Worm (Caenorhabditis elegans): Measurements from ENCODE around the gene lmtr-5.

Gene lmtr-5

ce11 chrIII:3161600-3161999 lies 21.9 kb upstream of the lmtr-5 start:
- TF ChIP-seq sma-3 (GFP tag; optimal IDR thresholded peaks at IDR 0.05), result peak; percentile 1
- peak; percentile 78 for TF ChIP-seq blmp-1 (tag; optimal IDR thresholded peaks at IDR 0.05; ENCODE audit: insufficient read depth)
- no peak for TF ChIP-seq nhr-11 (tag; optimal IDR thresholded peaks at IDR 0.05)
- TF ChIP-seq nhr-25 (tag; optimal IDR thresholded peaks at IDR 0.05), result peak; percentile 77

ce11 chrIII:3163448-3163847 lies 20.0 kb upstream of the lmtr-5 start:
- TF ChIP-seq ztf-11 (tag; optimal IDR thresholded peaks at IDR 0.05) (no peak), crh-2 (tag; optimal IDR thresholded peaks at IDR 0.05) (no peak), gmeb-1 (tag; optimal IDR thresholded peaks at IDR 0.05) (no peak), lin-11 (tag; optimal IDR thresholded peaks at IDR 0.05) (no peak), nhr-21 (tag; optimal IDR thresholded peaks at IDR 0.05) (no peak), alr-1 (tag; optimal IDR thresholded peaks at IDR 0.05) (no peak), nhr-6 (tag; optimal IDR thresholded peaks at IDR 0.05) (no peak), ceh-82 (tag; optimal IDR thresholded peaks at IDR 0.05) (no peak), mab-5 (tag; optimal IDR thresholded peaks at IDR 0.05) (no peak), aly-2 (tag; optimal IDR thresholded peaks at IDR 0.05) (no peak), nhr-23 (tag; optimal IDR thresholded peaks at IDR 0.05) (no peak)

- TF ChIP-seq unc-62 (GFP tag; optimal IDR thresholded peaks at IDR 0.05) (no peak), ceh-16 (tag; optimal IDR thresholded peaks at IDR 0.05) (no peak), elt-3 (tag; optimal IDR thresholded peaks at IDR 0.05) (no peak), nhr-25 (tag; optimal IDR thresholded peaks at IDR 0.05) (no peak), ztf-4 (tag; optimal IDR thresholded peaks at IDR 0.05) (no peak), C34F6.9 (tag; optimal IDR thresholded peaks at IDR 0.05) (no peak), Y55F3AM.14 (GFP tag; optimal IDR thresholded peaks at IDR 0.05) (no peak), zag-1 (tag; optimal IDR thresholded peaks at IDR 0.05) (no peak), nhr-77 (tag; optimal IDR thresholded peaks at IDR 0.05) (no peak)
Measured at ce11 chrIII:3165309-3165708, 18.2 kb upstream of the lmtr-5 start, which contains the start of gene R148.5. R148.5 (plus strand) TSS chrIII:3165639.

- TF ChIP-seq elt-3 (tag; optimal IDR thresholded peaks at IDR 0.05), result no peak
- TF ChIP-seq sma-9 (GFP tag; optimal IDR thresholded peaks at IDR 0.05), result no peak
- TF ChIP-seq sma-9 (tag; optimal IDR thresholded peaks at IDR 0.05), result no peak
- TF ChIP-seq ztf-11 (tag; optimal IDR thresholded peaks at IDR 0.05), result no peak
- TF ChIP-seq snpc-4 (tag; optimal IDR thresholded peaks at IDR 0.05), result no peak
Measured at ce11 chrIII:3169279-3169678, 14.2 kb upstream of the lmtr-5 start.

DNA sequence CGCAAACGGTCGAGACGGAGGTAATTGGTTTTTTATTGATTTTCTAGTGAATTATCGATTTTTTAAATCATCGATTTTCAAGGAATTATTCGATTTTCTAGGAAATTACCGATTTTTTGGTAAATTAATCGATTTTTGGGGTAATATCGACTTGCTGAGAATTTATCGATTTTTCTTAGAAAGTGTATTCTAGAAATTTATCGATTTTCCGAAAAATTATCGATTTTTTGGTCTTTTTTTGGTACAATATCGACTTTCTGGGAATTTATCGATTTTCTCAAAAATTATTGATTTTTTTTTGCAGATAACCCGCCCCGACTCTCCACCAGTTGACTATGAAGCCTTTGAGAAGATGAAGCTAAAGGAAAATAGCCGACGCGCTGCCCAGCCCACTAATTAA lies 12.9 kb upstream of the lmtr-5 start:
- TF ChIP-seq nhr-77 (tag; optimal IDR thresholded peaks at IDR 0.05), result no peak
- no peak for TF ChIP-seq peb-1 (tag; optimal IDR thresholded peaks at IDR 0.05)
- TF ChIP-seq skn-1 (tag; optimal IDR thresholded peaks at IDR 0.05), result no peak

DNA sequence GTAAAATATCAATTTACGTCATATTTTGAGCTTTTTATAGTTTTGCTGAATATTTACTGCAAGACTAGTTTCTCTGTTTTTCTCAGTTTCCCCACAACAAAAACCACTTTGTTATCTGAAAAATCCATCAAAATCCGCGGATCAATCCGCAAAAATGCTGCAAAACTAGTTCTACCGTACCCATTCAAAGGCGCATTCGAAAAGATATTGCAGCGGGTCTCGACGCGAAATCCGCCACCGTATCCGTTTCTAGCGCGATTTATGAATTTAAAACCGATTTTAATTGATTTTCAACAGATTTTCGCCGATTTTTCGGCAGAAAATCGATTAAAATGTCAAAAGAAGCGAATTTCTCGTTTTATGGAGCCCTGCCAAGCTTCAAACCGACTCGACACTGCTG lies 12.1 kb upstream of the lmtr-5 start, which contains the start of gene R148.4:
TSS of gene R148.4 (plus strand) at position 211 of the 400 bp plus-strand sequence.
- TF ChIP-seq nhr-77 (tag; optimal IDR thresholded peaks at IDR 0.05) (no peak), zag-1 (tag; optimal IDR thresholded peaks at IDR 0.05) (no peak), nhr-6 (tag; optimal IDR thresholded peaks at IDR 0.05) (no peak), R02D3.7 (tag; optimal IDR thresholded peaks at IDR 0.05) (no peak), peb-1 (tag; optimal IDR thresholded peaks at IDR 0.05) (no peak), mdl-1 (tag; optimal IDR thresholded peaks at IDR 0.05) (no peak), lsy-2 (tag; optimal IDR thresholded peaks at IDR 0.05) (no peak), C34F6.9 (tag; optimal IDR thresholded peaks at IDR 0.05) (no peak), unc-55 (GFP tag; optimal IDR thresholded peaks at IDR 0.05) (no peak)

DNA sequence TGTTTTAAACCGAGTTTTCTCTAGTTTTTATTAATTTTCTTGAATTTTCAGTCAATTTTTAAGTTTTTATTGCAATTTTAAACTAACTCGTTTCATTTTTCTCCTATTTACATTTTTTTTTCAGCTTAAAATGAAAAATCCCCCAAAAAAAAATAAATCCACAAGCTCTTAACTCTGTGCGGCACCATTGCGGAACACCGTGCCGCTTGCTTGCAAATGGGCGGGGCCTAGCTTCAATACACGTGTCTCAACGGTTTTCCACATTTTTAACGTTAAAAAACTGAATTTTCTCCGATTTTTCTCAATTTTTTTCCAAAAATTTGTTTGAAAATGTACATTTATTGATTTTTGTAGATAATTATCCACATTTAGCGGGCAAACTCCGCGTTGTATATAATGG lies 8.5 kb upstream of the lmtr-5 start, which contains the start of gene R148.3:
TSS of gene R148.3 (plus strand) at position 347 of the 400 bp plus-strand sequence.
- TF ChIP-seq nhr-23 (tag; optimal IDR thresholded peaks at IDR 0.05) (no peak), ceh-16 (tag; optimal IDR thresholded peaks at IDR 0.05) (no peak), lin-11 (tag; optimal IDR thresholded peaks at IDR 0.05) (peak; percentile 36), mdl-1 (tag; optimal IDR thresholded peaks at IDR 0.05) (peak in 1 of 2 experiments; percentile 24), sma-3 (GFP tag; optimal IDR thresholded peaks at IDR 0.05) (peak; percentile 17), snpc-4 (tag; optimal IDR thresholded peaks at IDR 0.05) (peak; percentile 15), zag-1 (tag; optimal IDR thresholded peaks at IDR 0.05) (no peak), peb-1 (tag; optimal IDR thresholded peaks at IDR 0.05) (no peak), fos-1 (tag; optimal IDR thresholded peaks at IDR 0.05) (no peak), C34F6.9 (tag; optimal IDR thresholded peaks at IDR 0.05) (peak; percentile 21), unc-55 (GFP tag; optimal IDR thresholded peaks at IDR 0.05) (peak; percentile 52), sma-9 (GFP tag; optimal IDR thresholded peaks at IDR 0.05) (no peak), sma-9 (tag; optimal IDR thresholded peaks at IDR 0.05) (no peak), nhr-237 (tag; optimal IDR thresholded peaks at IDR 0.05) (no peak), lsy-2 (tag; optimal IDR thresholded peaks at IDR 0.05) (peak in 1 of 2 experiments; percentile 59), nhr-10 (tag; optimal IDR thresholded peaks at IDR 0.05) (no peak), nhr-12 (tag; optimal IDR thresholded peaks at IDR 0.05) (no peak), mab-5 (tag; optimal IDR thresholded peaks at IDR 0.05) (no peak), skn-1 (tag; optimal IDR thresholded peaks at IDR 0.05) (no peak), unc-39 (tag; optimal IDR thresholded peaks at IDR 0.05) (no peak), ama-1 (optimal IDR thresholded peaks at IDR 0.05) (no peak), nhr-11 (tag; optimal IDR thresholded peaks at IDR 0.05) (no peak), lin-13 (GFP tag; optimal IDR thresholded peaks at IDR 0.05) (peak; percentile 61), nhr-129 (tag; optimal IDR thresholded peaks at IDR 0.05) (peak; percentile 39), elt-3 (tag; optimal IDR thresholded peaks at IDR 0.05) (no peak), R02D3.7 (tag; optimal IDR thresholded peaks at IDR 0.05) (no peak), unc-62 (GFP tag; optimal IDR thresholded peaks at IDR 0.05) (no peak)

Data from whole organism, L2 larva.